Worm (Caenorhabditis elegans): ENCODE results near the gene Y82E9BR.6.

Y82E9BR.6 gene

ce11 chrIII:1384694-1385093, 3.7 kb downstream of the Y82E9BR.6 start:
- TF ChIP-seq F49E8.2 (tag; optimal IDR thresholded peaks at IDR 0.05; ENCODE audit: borderline replicate concordance) (no peak), zfp-3 (GFP tag; conservative IDR thresholded peaks at IDR 0.05) (no peak), nhr-28 (tag; optimal IDR thresholded peaks at IDR 0.05) (peak; percentile 50), nhr-42 (GFP tag; IDR thresholded peaks at IDR 0.05) (no peak), ama-1 (optimal IDR thresholded peaks at IDR 0.05) (no peak), dve-1 (tag; optimal IDR thresholded peaks at IDR 0.05; ENCODE audit: insufficient read depth) (no peak), zfp-2 (tag; optimal IDR thresholded peaks at IDR 0.05) (no peak), ceh-82 (tag; optimal IDR thresholded peaks at IDR 0.05) (no peak), pqm-1 (tag; optimal IDR thresholded peaks at IDR 0.05) (peak; percentile 54), lim-7 (GFP tag; IDR thresholded peaks at IDR 0.05) (no peak), fkh-10 (GFP tag; optimal IDR thresholded peaks at IDR 0.05) (no peak), daf-16 (GFP tag; optimal IDR thresholded peaks at IDR 0.05) (no peak), daf-16 (tag; optimal IDR thresholded peaks at IDR 0.05) (peak; percentile 39), dmd-6 (GFP tag; IDR thresholded peaks at IDR 0.05) (peak; percentile 53), vab-7 (GFP tag; IDR thresholded peaks at IDR 0.05) (no peak), rbr-2 (tag; optimal IDR thresholded peaks at IDR 0.05) (no peak), F44E2.7 (GFP tag; IDR thresholded peaks at IDR 0.05) (no peak), lin-39 (tag; optimal IDR thresholded peaks at IDR 0.05) (no peak), gei-8 (GFP tag; optimal IDR thresholded peaks at IDR 0.05) (no peak), daf-8 (GFP tag; IDR thresholded peaks at IDR 0.05) (no peak), ceh-44 (GFP tag; IDR thresholded peaks at IDR 0.05) (no peak), madf-5 (GFP tag; IDR thresholded peaks at IDR 0.05) (no peak), lsy-2 (tag; optimal IDR thresholded peaks at IDR 0.05) (no peak), D1046.2 (GFP tag; IDR thresholded peaks at IDR 0.05) (no peak), hif-1 (tag; optimal IDR thresholded peaks at IDR 0.05) (no peak), hlh-11 (tag; optimal IDR thresholded peaks at IDR 0.05) (peak; percentile 22), snpc-4 (tag; optimal IDR thresholded peaks at IDR 0.05) (no peak)

- TF ChIP-seq T26A8.4 (GFP tag; IDR thresholded peaks at IDR 0.05) = no peak
- TF ChIP-seq gei-8 (GFP tag; optimal IDR thresholded peaks at IDR 0.05) = no peak
- peak; percentile 55 for TF ChIP-seq hlh-11 (tag; optimal IDR thresholded peaks at IDR 0.05)
- TF ChIP-seq lin-39 (tag; optimal IDR thresholded peaks at IDR 0.05) = no peak
- TF ChIP-seq nhr-111 (GFP tag; optimal IDR thresholded peaks at IDR 0.05) = no peak
- TF ChIP-seq fos-1 (tag; optimal IDR thresholded peaks at IDR 0.05) = no peak
- TF ChIP-seq F49E8.2 (tag; optimal IDR thresholded peaks at IDR 0.05; ENCODE audit: borderline replicate concordance) = no peak
- TF ChIP-seq mxl-3 (GFP tag; optimal IDR thresholded peaks at IDR 0.05) = no peak
- TF ChIP-seq dpl-1 (GFP tag; optimal IDR thresholded peaks at IDR 0.05) = no peak
- TF ChIP-seq mxl-2 (GFP tag; conservative IDR thresholded peaks at IDR 0.05) = no peak
- TF ChIP-seq hlh-30 (tag; optimal IDR thresholded peaks at IDR 0.05; ENCODE audit: insufficient read depth) = peak; percentile 26
- peak; percentile 23 for TF ChIP-seq nhr-28 (tag; optimal IDR thresholded peaks at IDR 0.05)
- no peak for TF ChIP-seq D1046.2 (GFP tag; IDR thresholded peaks at IDR 0.05)
- peak in 1 of 2 experiments; percentile 82 for TF ChIP-seq unc-62 (GFP tag; optimal IDR thresholded peaks at IDR 0.05 in 1 of 2)
- TF ChIP-seq unc-62 (tag; optimal IDR thresholded peaks at IDR 0.05) = no peak
- no peak for TF ChIP-seq daf-16 (GFP tag; optimal IDR thresholded peaks at IDR 0.05)
- peak; percentile 59 for TF ChIP-seq daf-16 (tag; optimal IDR thresholded peaks at IDR 0.05)
- peak; percentile 1 for TF ChIP-seq pqm-1 (tag; optimal IDR thresholded peaks at IDR 0.05)
- TF ChIP-seq nhr-6 (tag; optimal IDR thresholded peaks at IDR 0.05) = no peak
- peak; percentile 70 for TF ChIP-seq dve-1 (tag; optimal IDR thresholded peaks at IDR 0.05; ENCODE audit: insufficient read depth)
- TF ChIP-seq dmd-6 (GFP tag; IDR thresholded peaks at IDR 0.05) = peak; percentile 34; the same call in 1 of the 2 replicates
- no peak for TF ChIP-seq aha-1 (tag)
- no peak for TF ChIP-seq nhr-11 (tag; optimal IDR thresholded peaks at IDR 0.05)
Measured at ce11 chrIII:1388274-1389058, 7.4 kb downstream of the Y82E9BR.6 start, which contains the start of gene pals-20. TSS of gene pals-20 (minus strand) at chrIII:1388324.
